Worm (Caenorhabditis elegans) whole organism, young adult: ENCODE results near the gene col-168.

ENCODE experiments used
- F22D6.2 ChIP-seq: sonication (generic microtip); optimal IDR thresholded peaks from 2 replicates; lab custom pipeline; 2016; ENCODE audit warnings: mild to moderate bottlenecking, missing genetic modification characterization, missing compliant biosample characterization
- F37B4.10 ChIP-seq: fragments of 200-800 bp; sonication (Bioruptor generic); IDR thresholded peaks from 2 replicates; pipeline ENCODE4 v1.3.6; 2022; ENCODE audit warnings: missing genetic modification characterization, missing compliant biosample characterization
- F49E8.2 ChIP-seq: sonication (generic microtip); optimal IDR thresholded peaks from 3 replicates; lab custom pipeline; 2017; ENCODE audit warnings: missing genetic modification characterization, mild to moderate bottlenecking, missing compliant biosample characterization, antibody characterized with exemption, moderate library complexity; ENCODE audit not compliant: insufficient read depth
- F57A8.1 ChIP-seq: fragments of 200-800 bp; sonication (Bioruptor generic); optimal IDR thresholded peaks from 2 replicates; lab custom pipeline; 2018; ENCODE audit warnings: mild to moderate bottlenecking, missing genetic modification characterization, moderate library complexity, missing compliant biosample characterization
- K11D2.4 ChIP-seq: fragments of 200-800 bp; sonication (Bioruptor generic); IDR thresholded peaks from 2 replicates; pipeline ENCODE4 v1.3.6; 2022; ENCODE audit warnings: missing genetic modification reagents, missing genetic modification characterization, missing compliant biosample characterization
- K12H6.12 ChIP-seq: fragments of 200-800 bp; sonication (Bioruptor generic); optimal IDR thresholded peaks from 2 replicates; lab custom pipeline; 2018; ENCODE audit warnings: mild to moderate bottlenecking, missing genetic modification characterization, missing compliant biosample characterization
- T07F8.4 ChIP-seq: sonication (generic microtip); optimal IDR thresholded peaks from 2 replicates; lab custom pipeline; 2016; ENCODE audit warnings: mild to moderate bottlenecking, missing genetic modification characterization, moderate library complexity, missing compliant biosample characterization
- Y53F4B.3 ChIP-seq: fragments of 200-800 bp; sonication (Bioruptor generic); IDR thresholded peaks from 2 replicates; pipeline ENCODE4 v1.3.6; 2022; ENCODE audit warnings: missing genetic modification reagents, missing genetic modification characterization, missing compliant biosample characterization
- akir-1 ChIP-seq: fragments of 200-800 bp; sonication (Bioruptor generic); optimal IDR thresholded peaks from 2 replicates; lab custom pipeline; 2018; ENCODE audit warnings: mild to moderate bottlenecking, missing genetic modification characterization, moderate library complexity, missing compliant biosample characterization
- athp-1 ChIP-seq: sonication (generic microtip); optimal IDR thresholded peaks from 2 replicates; lab custom pipeline; 2017; ENCODE audit warnings: mild to moderate bottlenecking, missing genetic modification characterization, missing compliant biosample characterization
- attf-5 ChIP-seq: fragments of 200-800 bp; sonication (Bioruptor generic); optimal IDR thresholded peaks from 2 replicates; lab custom pipeline; 2018; ENCODE audit warnings: mild to moderate bottlenecking, missing genetic modification characterization, missing compliant biosample characterization
- bed-2 ChIP-seq: fragments of 200-800 bp; sonication (Bioruptor generic); IDR thresholded peaks from 2 replicates; pipeline ENCODE4 v1.3.6; 2022; ENCODE audit warnings: missing genetic modification reagents, missing genetic modification characterization, missing compliant biosample characterization
- ccch-3 ChIP-seq: fragments of 200-800 bp; sonication (Bioruptor generic); optimal IDR thresholded peaks from 2 replicates; lab custom pipeline; 2018; ENCODE audit warnings: mild to moderate bottlenecking, missing genetic modification characterization, missing compliant biosample characterization
- cebp-1 ChIP-seq, 2 experiments: fragments of 200-800 bp in 1 of 2; sonication (Bioruptor generic) in 1 of 2; sonication (generic microtip) in 1 of 2; IDR thresholded peaks in 1 of 2; optimal IDR thresholded peaks in 1 of 2; 2 replicates each; pipeline versions ENCODE4 v1.3.6 to Lab custom; 2017 to 2022; ENCODE audit warnings: missing compliant biosample characterization in 2 of 2, missing genetic modification characterization in 2 of 2, mild to moderate bottlenecking in 1 of 2, missing genetic modification reagents in 1 of 2, moderate library complexity in 1 of 2
- ceh-91 ChIP-seq: fragments of 200-800 bp; sonication (Bioruptor generic); IDR thresholded peaks from 2 replicates; pipeline ENCODE4 v1.3.6; 2022; ENCODE audit warnings: missing genetic modification reagents, missing genetic modification characterization, missing compliant biosample characterization
- chd-7 ChIP-seq: sonication (generic microtip); optimal IDR thresholded peaks from 2 replicates; lab custom pipeline; 2016; ENCODE audit warnings: mild to moderate bottlenecking, missing genetic modification characterization, moderate library complexity, missing compliant biosample characterization
- dox-1 ChIP-seq: fragments of 200-800 bp; sonication (Bioruptor generic); IDR thresholded peaks from 2 replicates; pipeline ENCODE4 v1.3.6; 2022; ENCODE audit warnings: missing genetic modification reagents, missing genetic modification characterization, missing compliant biosample characterization
- dpl-1 ChIP-seq: fragments of 150-350 bp; optimal IDR thresholded peaks from 2 replicates; lab custom pipeline; 2014; ENCODE audit warnings: missing biosample characterization, missing genetic modification reagents, missing genetic modification characterization
- efl-1 ChIP-seq: fragments of 150-350 bp; optimal IDR thresholded peaks from 2 replicates; lab custom pipeline; 2014; ENCODE audit warnings: missing biosample characterization, missing genetic modification reagents, missing genetic modification characterization
- egl-44 ChIP-seq: fragments of 200-800 bp; sonication (Bioruptor generic); IDR thresholded peaks from 2 replicates; pipeline ENCODE4 v1.3.6; 2022; ENCODE audit warnings: missing genetic modification reagents, missing genetic modification characterization, missing compliant biosample characterization
- egrh-3 ChIP-seq: fragments of 200-800 bp; sonication (Bioruptor generic); IDR thresholded peaks from 2 replicates; pipeline ENCODE4 v1.3.6; 2022; ENCODE audit warnings: missing genetic modification reagents, missing genetic modification characterization, missing compliant biosample characterization
- ets-4 ChIP-seq: fragments of 200-800 bp; sonication (Bioruptor generic); optimal IDR thresholded peaks from 2 replicates; lab custom pipeline; 2018; ENCODE audit warnings: mild to moderate bottlenecking, missing genetic modification characterization, missing compliant biosample characterization
- hlh-26 ChIP-seq: fragments of 200-800 bp; sonication (Bioruptor generic); conservative IDR thresholded peaks from 2 replicates; pipeline ENCODE4 v1.3.6; 2022; ENCODE audit warnings: missing genetic modification reagents, missing genetic modification characterization, missing compliant biosample characterization
- hsf-1 ChIP-seq: fragments of 200-800 bp; sonication (Bioruptor generic); IDR thresholded peaks from 2 replicates; pipeline ENCODE4 v1.3.6; 2022; ENCODE audit warnings: missing genetic modification reagents, missing genetic modification characterization, missing compliant biosample characterization
- lag-1 ChIP-seq: fragments of 200-800 bp; sonication (Bioruptor generic); IDR thresholded peaks from 2 replicates; pipeline ENCODE4 v1.3.6; 2022; ENCODE audit warnings: missing genetic modification reagents, missing genetic modification characterization, missing compliant biosample characterization
- let-607 ChIP-seq, 2 experiments: fragments of 200-800 bp in 1 of 2; sonication (Bioruptor generic) in 1 of 2; sonication (generic microtip) in 1 of 2; optimal IDR thresholded peaks; 2 replicates each; lab custom pipeline; 2016 to 2018; ENCODE audit warnings: mild to moderate bottlenecking in 2 of 2, missing compliant biosample characterization in 2 of 2, missing genetic modification characterization in 2 of 2, moderate library complexity in 2 of 2, missing genotype in 1 of 2
- lin-26 ChIP-seq: fragments of 200-800 bp; sonication (Bioruptor generic); IDR thresholded peaks from 2 replicates; pipeline ENCODE4 v1.3.6; 2022; ENCODE audit warnings: missing genetic modification reagents, missing genetic modification characterization, missing compliant biosample characterization
- lin-35 ChIP-seq, 3 experiments: fragments of 150-350 bp in 2 of 3; sonication (generic microtip) in 1 of 3; optimal IDR thresholded peaks; 2 replicates each; lab custom pipeline; 2014 to 2018; ENCODE audit warnings: missing biosample characterization in 3 of 3, missing genetic modification characterization in 3 of 3, missing genetic modification reagents in 3 of 3
- lin-40 ChIP-seq: sonication (generic microtip); optimal IDR thresholded peaks from 2 replicates; lab custom pipeline; 2016; ENCODE audit warnings: missing genetic modification characterization, mild to moderate bottlenecking, missing compliant biosample characterization, missing genotype, missing genetic modification reagents
- lir-1 ChIP-seq: fragments of 200-800 bp; sonication (Bioruptor generic); conservative IDR thresholded peaks from 2 replicates; pipeline ENCODE4 v1.3.6; 2022; ENCODE audit warnings: missing genetic modification reagents, missing genetic modification characterization, missing compliant biosample characterization
- lsl-1 ChIP-seq: fragments of 200-800 bp; sonication (Bioruptor generic); optimal IDR thresholded peaks from 2 replicates; lab custom pipeline; 2018; ENCODE audit warnings: mild to moderate bottlenecking, missing genetic modification characterization, moderate library complexity, missing compliant biosample characterization
- mes-4 ChIP-seq: sonication (generic microtip); optimal IDR thresholded peaks from 2 replicates; lab custom pipeline; 2016; ENCODE audit warnings: missing genotype, missing genetic modification characterization, missing compliant biosample characterization
- nfya-2 ChIP-seq: fragments of 200-800 bp; sonication (Bioruptor generic); IDR thresholded peaks from 2 replicates; pipeline ENCODE4 v1.3.6; 2022; ENCODE audit warnings: missing genetic modification reagents, missing genetic modification characterization, missing compliant biosample characterization
- pha-4 ChIP-seq: fragments of 150-350 bp; sonication (generic microtip); optimal IDR thresholded peaks from 2 replicates; lab custom pipeline; 2014; ENCODE audit warnings: missing biosample characterization, missing genetic modification reagents, missing genetic modification characterization
- rpc-1 ChIP-seq, 2 experiments: fragments of 150-350 bp in 1 of 2; sonication (generic microtip) in 1 of 2; optimal IDR thresholded peaks; 2 replicates each; lab custom pipeline; 2014 to 2018; ENCODE audit warnings: missing biosample characterization in 1 of 2, missing genetic modification characterization in 1 of 2, missing genetic modification reagents in 1 of 2, missing genotype in 1 of 2
- sdz-38 ChIP-seq: sonication (generic microtip); optimal IDR thresholded peaks from 2 replicates; lab custom pipeline; 2016; ENCODE audit warnings: missing genotype, missing genetic modification characterization, missing compliant biosample characterization
- snpc-1.3 ChIP-seq: sonication (generic microtip); optimal IDR thresholded peaks from 2 replicates; lab custom pipeline; 2017; ENCODE audit warnings: missing genetic modification characterization, mild to moderate bottlenecking, missing compliant biosample characterization, antibody characterized with exemption, moderate library complexity, missing genotype, missing genetic modification reagents; ENCODE audit not compliant: insufficient read depth
- snpc-4 ChIP-seq, 5 experiments: fragments of 150-350 bp in 1 of 5; sonication (generic microtip) in 4 of 5; optimal IDR thresholded peaks; 2 replicates each; lab custom pipeline; 2014 to 2018; ENCODE audit warnings: missing genetic modification characterization in 5 of 5, missing biosample characterization in 3 of 5, antibody characterized with exemption in 2 of 5, mild to moderate bottlenecking in 2 of 5, missing compliant biosample characterization in 2 of 5, missing genotype in 2 of 5, moderate library complexity in 2 of 5, missing genetic modification reagents in 1 of 5
- tlf-1 ChIP-seq: fragments of 200-800 bp; sonication (Bioruptor generic); optimal IDR thresholded peaks from 2 replicates; lab custom pipeline; 2018; ENCODE audit warnings: mild to moderate bottlenecking, missing genetic modification characterization, missing compliant biosample characterization
- unc-130 ChIP-seq: sonication (generic microtip); optimal IDR thresholded peaks from 2 replicates; lab custom pipeline; 2016; ENCODE audit warnings: missing genetic modification reagents, missing genetic modification characterization, missing compliant biosample characterization
- zfh-2 ChIP-seq: fragments of 200-800 bp; sonication (Bioruptor generic); conservative IDR thresholded peaks from 2 replicates; pipeline ENCODE4 v1.3.6; 2022; ENCODE audit warnings: missing genetic modification reagents, missing genetic modification characterization, missing compliant biosample characterization
- zim-3 ChIP-seq: sonication (generic microtip); optimal IDR thresholded peaks from 2 replicates; lab custom pipeline; 2017; ENCODE audit warnings: mild to moderate bottlenecking, missing genetic modification characterization, moderate library complexity, missing compliant biosample characterization
- ztf-26 ChIP-seq: sonication (generic microtip); optimal IDR thresholded peaks from 2 replicates; lab custom pipeline; 2017; ENCODE audit warnings: missing genetic modification characterization, missing compliant biosample characterization
- ztf-28 ChIP-seq: fragments of 200-800 bp; sonication (Bioruptor generic); IDR thresholded peaks from 2 replicates; pipeline ENCODE4 v1.3.6; 2022; ENCODE audit warnings: missing genetic modification reagents, missing genetic modification characterization, missing compliant biosample characterization

The col-168 gene

DNA sequence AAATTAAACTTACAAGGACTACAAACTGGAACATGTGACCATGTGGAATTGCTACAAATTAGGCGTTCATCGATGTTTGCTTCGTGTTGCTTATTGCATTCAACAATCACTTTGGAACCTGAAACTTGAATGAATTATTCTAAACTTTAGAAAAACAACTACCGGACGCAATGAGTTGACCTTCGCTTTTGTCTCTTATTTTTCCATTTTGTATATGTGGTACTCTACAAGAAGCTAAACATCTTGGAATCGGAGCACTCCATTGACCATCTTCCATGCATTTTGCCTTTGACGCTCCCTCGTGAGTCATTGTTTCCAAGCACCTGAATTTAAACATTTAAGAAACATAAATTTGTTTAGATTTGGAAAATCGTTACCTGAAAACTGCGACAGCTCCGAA lies 37.1 kb upstream of the col-168 start:
- TF ChIP-seq attf-5 (GFP tag; lab: Kevin White, UChicago) (no peak), lag-1 (no peak), dox-1 (GFP tag; lab: Robert Waterston, UW) (no peak), bed-2 (GFP tag; lab: Robert Waterston, UW) (no peak), lsl-1 (GFP tag; lab: Kevin White, UChicago) (no peak), dpl-1 (GFP tag; lab: Kevin White, UChicago) (no peak), akir-1 (no peak), pha-4 (tag; lab: Kevin White, UChicago) (no peak), unc-130 (GFP tag; lab: Kevin White, UChicago) (no peak), cebp-1 (GFP tag; IDR thresholded peaks at IDR 0.05; lab: Robert Waterston, UW) (no peak), cebp-1 (tag; optimal IDR thresholded peaks at IDR 0.05; lab: Kevin White, UChicago) (no peak), Y53F4B.3 (GFP tag; lab: Robert Waterston, UW) (no peak), lin-40 (no peak), snpc-1.3 (tag; lab: Kevin White, UChicago) (no peak), ccch-3 (GFP tag; lab: Kevin White, UChicago) (no peak)

DNA sequence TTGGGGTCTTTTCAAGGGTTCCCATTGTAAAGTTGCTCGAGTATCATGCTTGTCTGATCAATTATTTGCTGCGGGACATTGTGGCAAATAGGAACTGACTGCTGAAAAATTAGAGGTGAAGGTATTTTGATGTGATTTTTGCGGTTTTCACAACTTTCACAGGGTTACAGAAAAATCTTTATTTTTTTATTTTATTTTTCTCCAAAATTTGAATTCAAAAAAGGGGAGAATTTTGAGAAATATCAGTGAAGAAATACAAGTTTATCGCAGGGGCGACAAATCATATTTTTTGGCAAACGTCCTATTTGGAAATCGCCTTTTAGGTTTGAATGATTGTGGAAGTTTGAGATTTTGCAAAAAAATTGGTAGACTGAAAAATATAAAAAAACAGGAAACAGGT lies 34.6 kb upstream of the col-168 start, which contains the start of gene lev-9:
lev-9 (minus strand) TSS at position 101 of the 400 bp plus-strand sequence.
- TF ChIP-seq K12H6.12 (tag; lab: Kevin White, UChicago) (no peak), egl-44 (no peak), mes-4 (no peak), rpc-1 (optimal IDR thresholded peaks at IDR 0.05; lab: Kevin White, UChicago) (no peak), rpc-1 (tag; optimal IDR thresholded peaks at IDR 0.05; lab: Kevin White, UChicago) (no peak), nfya-2 (GFP tag; lab: Robert Waterston, UW) (no peak), zfh-2 (GFP tag; lab: Robert Waterston, UW) (no peak), lin-26 (GFP tag; lab: Robert Waterston, UW) (no peak), sdz-38 (tag; lab: Kevin White, UChicago) (no peak), lir-1 (no peak), hlh-26 (GFP tag; lab: Robert Waterston, UW) (no peak), zim-3 (tag; lab: Kevin White, UChicago) (no peak), tlf-1 (GFP tag; lab: Kevin White, UChicago) (no peak), F57A8.1 (no peak), lsl-1 (GFP tag; lab: Kevin White, UChicago) (no peak), F49E8.2 (tag; lab: Kevin White, UChicago) (no peak), ztf-28 (GFP tag; lab: Robert Waterston, UW) (no peak), egrh-3 (no peak), athp-1 (tag; lab: Kevin White, UChicago) (no peak), K11D2.4 (GFP tag; lab: Robert Waterston, UW) (no peak), efl-1 (no peak)
- TF ChIP-seq, all 124 proteins: peak for 0

DNA sequence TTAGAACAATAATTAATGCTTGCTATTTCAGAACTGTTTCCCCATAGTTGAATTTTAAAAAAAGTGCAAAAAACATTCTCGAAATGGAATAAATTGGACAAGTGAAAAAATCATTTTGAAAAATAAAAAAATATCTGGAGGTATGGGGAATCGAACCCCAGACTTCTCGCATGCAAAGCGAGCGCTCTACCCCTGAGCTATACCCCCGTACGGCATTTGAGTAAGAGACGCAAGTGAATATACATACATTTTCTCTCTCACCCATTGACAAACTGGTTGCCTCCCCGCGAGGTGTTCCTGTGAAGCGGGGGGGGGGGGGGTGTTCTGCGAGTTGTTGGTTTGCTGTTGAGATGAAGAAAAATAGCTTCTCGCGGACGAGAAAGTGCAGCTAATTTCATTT lies 34.0 kb upstream of the col-168 start:
- TF ChIP-seq lin-35 (GFP tag; optimal IDR thresholded peaks at IDR 0.05; lab: Kevin White, UChicago): peak in 1 of 3 experiments; percentile 60
- 0 out of 2 replicates have a peak, but pooled peaks have one; percentile 32 for TF ChIP-seq bed-2 (GFP tag; lab: Robert Waterston, UW)
- TF ChIP-seq athp-1 (tag; lab: Kevin White, UChicago): peak; percentile 61
- TF ChIP-seq hlh-26 (GFP tag; lab: Robert Waterston, UW): 0 out of 2 replicates have a peak, but pooled peaks have one; percentile 63
- TF ChIP-seq ets-4: peak; percentile 25
- TF ChIP-seq snpc-4 (GFP tag; optimal IDR thresholded peaks at IDR 0.05; lab: Kevin White, UChicago): peak; percentile 84
- peak in 3 of 4 experiments; percentile 58 to 80 (median 69) for TF ChIP-seq snpc-4 (tag; optimal IDR thresholded peaks at IDR 0.05; lab: Kevin White, UChicago)
- TF ChIP-seq ceh-91: no peak
- TF ChIP-seq K12H6.12 (tag; lab: Kevin White, UChicago): peak; percentile 61
- TF ChIP-seq tlf-1 (GFP tag; lab: Kevin White, UChicago): peak; percentile 15
- peak; percentile 74 for TF ChIP-seq T07F8.4 (tag; lab: Kevin White, UChicago)
- TF ChIP-seq ztf-26 (tag; lab: Kevin White, UChicago): peak; percentile 77
- TF ChIP-seq F22D6.2 (tag; lab: Kevin White, UChicago): peak; percentile 45
- peak; percentile 57 to 68 for TF ChIP-seq let-607 (tag; optimal IDR thresholded peaks at IDR 0.05; lab: Kevin White, UChicago)
- peak; percentile 91 for TF ChIP-seq chd-7 (tag; lab: Kevin White, UChicago)
- peak; percentile 65; the same call in 1 of the 2 replicates for TF ChIP-seq hsf-1 (GFP tag; lab: Robert Waterston, UW)
- TF ChIP-seq F37B4.10 (GFP tag; lab: Robert Waterston, UW): 0 out of 2 replicates have a peak, but pooled peaks have one; percentile 54
